Fruit fly (Drosophila melanogaster): ENCODE data around the gene CG34299.

- TF ChIP-seq OdsH (GFP tag; optimal IDR thresholded peaks at IDR 0.05): peak; percentile 96
- peak; percentile 86 for TF ChIP-seq CG11762 (GFP tag; optimal IDR thresholded peaks at IDR 0.05; ENCODE audit: insufficient read depth)
- TF ChIP-seq CG6808 (GFP tag; optimal IDR thresholded peaks at IDR 0.05): peak; percentile 96
- TF ChIP-seq Hr4 (GFP tag; optimal IDR thresholded peaks at IDR 0.05): peak; percentile 96
Measured at dm6 chr3R:30265420-30265819, 16.0 kb downstream of the CG34299 start.

All from whole organism, prepupa.